Fruit fly (Drosophila melanogaster): ENCODE measurements around the gene FoxK.

The FoxK gene

dm6 chr3L:11119396-11119900, 1.1 kb downstream of the FoxK start (continued):
- TF ChIP-seq shn (GFP tag; optimal IDR thresholded peaks at IDR 0.05), result no peak
- no peak for TF ChIP-seq cg (GFP tag; optimal IDR thresholded peaks at IDR 0.05)
- TF ChIP-seq sna (GFP tag; IDR thresholded peaks at IDR 0.05; ENCODE audit: partially characterized antibody), result no peak
- peak; percentile 84 for TF ChIP-seq CG9215 (GFP tag; IDR thresholded peaks at IDR 0.05)
- no peak for TF ChIP-seq HLHmδ (GFP tag; optimal IDR thresholded peaks at IDR 0.05)
- TF ChIP-seq Sry-δ (GFP tag; optimal IDR thresholded peaks at IDR 0.05), result no peak
- no peak for TF ChIP-seq CG7987 (GFP tag; optimal IDR thresholded peaks at IDR 0.05)
- no peak for TF ChIP-seq Dp (GFP tag; optimal IDR thresholded peaks at IDR 0.05)
- no peak for TF ChIP-seq CG17912 (GFP tag; optimal IDR thresholded peaks at IDR 0.05)
- TF ChIP-seq Lhr (GFP tag; optimal IDR thresholded peaks at IDR 0.05), result no peak
- no peak for TF ChIP-seq Dip2 (GFP tag; IDR thresholded peaks at IDR 0.05)
- no peak for TF ChIP-seq Rx (GFP tag; IDR thresholded peaks at IDR 0.05)
- peak; percentile 55 for TF ChIP-seq CG32772 (GFP tag; IDR thresholded peaks at IDR 0.05)
- TF ChIP-seq wor (GFP tag; IDR thresholded peaks at IDR 0.05), result no peak
- TF ChIP-seq CG17359 (tag; optimal IDR thresholded peaks at IDR 0.05), result no peak
- no peak for TF ChIP-seq psq (GFP tag; optimal IDR thresholded peaks at IDR 0.05)
- peak; percentile 63 for TF ChIP-seq Rfx (GFP tag; IDR thresholded peaks at IDR 0.05)
- no peak for TF ChIP-seq CG12659 (GFP tag; optimal IDR thresholded peaks at IDR 0.05)
- TF ChIP-seq CG14860 (GFP tag; IDR thresholded peaks at IDR 0.05; ENCODE audit: partially characterized antibody), result no peak
- TF ChIP-seq tll (GFP tag; optimal IDR thresholded peaks at IDR 0.05), result no peak
- no peak for TF ChIP-seq Jarid2 (GFP tag; optimal IDR thresholded peaks at IDR 0.05)
- TF ChIP-seq aop (GFP tag; IDR thresholded peaks at IDR 0.05), result no peak
- TF ChIP-seq ab (GFP tag; optimal IDR thresholded peaks at IDR 0.05), result no peak
- TF ChIP-seq CG3847 (GFP tag; IDR thresholded peaks at IDR 0.05), result no peak
- TF ChIP-seq CG17612 (GFP tag; IDR thresholded peaks at IDR 0.05), result peak; percentile 42; the same call in 1 of the 2 replicates
- TF ChIP-seq cad (GFP tag; optimal IDR thresholded peaks at IDR 0.05), result peak; percentile 15
- TF ChIP-seq CG9609 (GFP tag; optimal IDR thresholded peaks at IDR 0.05), result no peak
- TF ChIP-seq Side (GFP tag; optimal IDR thresholded peaks at IDR 0.05), result no peak
- no peak for TF ChIP-seq abd-A (tag; optimal IDR thresholded peaks at IDR 0.05)
- TF ChIP-seq CG9932 (GFP tag; IDR thresholded peaks at IDR 0.05), result peak; percentile 59
- no peak for TF ChIP-seq gcm2 (GFP tag; optimal IDR thresholded peaks at IDR 0.05)
- no peak for TF ChIP-seq ind (GFP tag; optimal IDR thresholded peaks at IDR 0.05)
- TF ChIP-seq pum (GFP tag; optimal IDR thresholded peaks at IDR 0.05), result no peak
- peak; percentile 93 for TF ChIP-seq p53 (GFP tag; optimal IDR thresholded peaks at IDR 0.05)
- TF ChIP-seq onecut (GFP tag; IDR thresholded peaks at IDR 0.05), result peak; percentile 54
- TF ChIP-seq hbn (GFP tag; IDR thresholded peaks at IDR 0.05; ENCODE audit: partially characterized antibody), result no peak
- TF ChIP-seq ase (GFP tag; IDR thresholded peaks at IDR 0.05), result no peak
- TF ChIP-seq crp (GFP tag; optimal IDR thresholded peaks at IDR 0.05), result no peak
- no peak for TF ChIP-seq CG14710 (tag; optimal IDR thresholded peaks at IDR 0.05)
- no peak for TF ChIP-seq CG12299 (tag; optimal IDR thresholded peaks at IDR 0.05)
- no peak for TF ChIP-seq disco-r (GFP tag; optimal IDR thresholded peaks at IDR 0.05)
- TF ChIP-seq CG18599 (GFP tag; optimal IDR thresholded peaks at IDR 0.05), result no peak
- no peak for TF ChIP-seq bab2 (GFP tag; optimal IDR thresholded peaks at IDR 0.05)
- no peak for TF ChIP-seq CG10147 (GFP tag; optimal IDR thresholded peaks at IDR 0.05)
- TF ChIP-seq bcd (GFP tag; optimal IDR thresholded peaks at IDR 0.05), result no peak
- no peak for TF ChIP-seq CG15073 (GFP tag; optimal IDR thresholded peaks at IDR 0.05)
- peak; percentile 21 for TF ChIP-seq HLH54F (GFP tag; optimal IDR thresholded peaks at IDR 0.05)
- TF ChIP-seq slbo (GFP tag; IDR thresholded peaks at IDR 0.05), result peak; percentile 66
- no peak for TF ChIP-seq CG10267 (tag; optimal IDR thresholded peaks at IDR 0.05)
- no peak for TF ChIP-seq CG8359 (GFP tag; optimal IDR thresholded peaks at IDR 0.05; ENCODE audit: borderline replicate concordance)
- TF ChIP-seq Chrac-16 (GFP tag; optimal IDR thresholded peaks at IDR 0.05), result no peak
